Worm (Caenorhabditis elegans) whole organism, L3 larva: ENCODE data around the gene apc-11.

Source experiments
- R02D3.7 ChIP-seq: fragments of 150-350 bp; optimal IDR thresholded peaks from 2 replicates; lab custom pipeline; 2014; ENCODE audit warnings: missing biosample characterization, missing genetic modification characterization
- ZK546.5 ChIP-seq: sonication (generic microtip); optimal IDR thresholded peaks from 2 replicates; lab custom pipeline; 2017; ENCODE audit warnings: missing biosample characterization, missing genetic modification characterization
- aly-2 ChIP-seq: fragments of 150-350 bp; optimal IDR thresholded peaks from 2 replicates; lab custom pipeline; 2014; ENCODE audit warnings: missing biosample characterization, missing genetic modification characterization
- ama-1 ChIP-seq: fragments of 150-350 bp; optimal IDR thresholded peaks from 2 replicates; lab custom pipeline; 2018
- ceh-16 ChIP-seq: sonication (generic microtip); optimal IDR thresholded peaks from 2 replicates; lab custom pipeline; 2017; ENCODE audit warnings: missing biosample characterization, missing genetic modification characterization
- ceh-28 ChIP-seq: fragments of 150-350 bp; optimal IDR thresholded peaks from 2 replicates; lab custom pipeline; 2014; ENCODE audit warnings: missing biosample characterization, missing genetic modification reagents, missing genetic modification characterization
- ceh-82 ChIP-seq: fragments of 150-350 bp; optimal IDR thresholded peaks from 2 replicates; lab custom pipeline; 2014; ENCODE audit warnings: missing biosample characterization, missing genetic modification characterization
- ceh-9 ChIP-seq: sonication (generic microtip); optimal IDR thresholded peaks from 2 replicates; lab custom pipeline; 2018; ENCODE audit warnings: missing biosample characterization, missing genetic modification characterization
- daf-12 ChIP-seq: fragments of 150-350 bp; optimal IDR thresholded peaks from 2 replicates; lab custom pipeline; 2014; ENCODE audit warnings: missing biosample characterization, missing genetic modification reagents, missing genetic modification characterization
- egl-27 ChIP-seq: sonication (generic microtip); optimal IDR thresholded peaks from 4 replicates; lab custom pipeline; 2017; ENCODE audit warnings: missing biosample characterization, missing genetic modification reagents, missing genetic modification characterization
- egl-5 ChIP-seq: fragments of 150-350 bp; optimal IDR thresholded peaks from 2 replicates; lab custom pipeline; 2017; ENCODE audit warnings: missing biosample characterization, missing genetic modification reagents, missing genetic modification characterization, inconsistent platforms
- elt-1 ChIP-seq: fragments of 150-350 bp; optimal IDR thresholded peaks from 2 replicates; lab custom pipeline; 2014; ENCODE audit warnings: missing biosample characterization, missing genetic modification characterization
- elt-2 ChIP-seq: sonication (generic microtip); optimal IDR thresholded peaks from 2 replicates; lab custom pipeline; 2016; ENCODE audit warnings: missing genetic modification reagents, mild to moderate bottlenecking, missing genetic modification characterization, missing compliant biosample characterization
- elt-3 ChIP-seq, 3 experiments: fragments of 150-350 bp in 1 of 3; sonication (generic microtip) in 2 of 3; optimal IDR thresholded peaks; 2 replicates in 2 of 3; 4 replicates in 1 of 3; lab custom pipeline; 2014 to 2017; ENCODE audit warnings: missing biosample characterization in 3 of 3, missing genetic modification characterization in 3 of 3
- eor-1 ChIP-seq, 2 experiments: fragments of 150-350 bp; optimal IDR thresholded peaks; 2 replicates each; lab custom pipeline; 2014 to 2018; ENCODE audit warnings: missing biosample characterization in 2 of 2, missing genetic modification characterization in 2 of 2
- fkh-10 ChIP-seq: sonication (generic microtip); optimal IDR thresholded peaks from 2 replicates; lab custom pipeline; 2017; ENCODE audit warnings: missing biosample characterization, missing genetic modification reagents, missing genetic modification characterization
- fkh-2 ChIP-seq: fragments of 150-350 bp; optimal IDR thresholded peaks from 2 replicates; lab custom pipeline; 2014; ENCODE audit warnings: missing biosample characterization, missing genetic modification reagents, missing genetic modification characterization
- fos-1 ChIP-seq: fragments of 150-350 bp; optimal IDR thresholded peaks from 2 replicates; lab custom pipeline; 2014; ENCODE audit warnings: missing biosample characterization, missing genetic modification characterization
- hmg-11 ChIP-seq: sonication (generic microtip); optimal IDR thresholded peaks from 2 replicates; lab custom pipeline; 2016; ENCODE audit warnings: missing genetic modification characterization, missing compliant biosample characterization
- jun-1 ChIP-seq: fragments of 150-350 bp; optimal IDR thresholded peaks from 2 replicates; lab custom pipeline; 2014; ENCODE audit warnings: missing biosample characterization, missing genetic modification reagents, missing genetic modification characterization
- lin-15B ChIP-seq: fragments of 150-350 bp; optimal IDR thresholded peaks from 2 replicates; lab custom pipeline; 2014; ENCODE audit warnings: missing biosample characterization, missing genetic modification characterization
- lin-39 ChIP-seq: fragments of 150-350 bp; optimal IDR thresholded peaks from 2 replicates; lab custom pipeline; 2018; ENCODE audit warnings: missing biosample characterization, missing genetic modification reagents, missing genetic modification characterization
- lsy-12 ChIP-seq: sonication (generic microtip); optimal IDR thresholded peaks from 2 replicates; lab custom pipeline; 2016; ENCODE audit warnings: mild to moderate bottlenecking, missing genetic modification characterization, missing compliant biosample characterization
- mdl-1 ChIP-seq: fragments of 150-350 bp; optimal IDR thresholded peaks from 2 replicates; lab custom pipeline; 2014; ENCODE audit warnings: missing biosample characterization, missing genetic modification characterization
- mml-1 ChIP-seq: fragments of 150-350 bp; sonication (generic microtip); optimal IDR thresholded peaks from 3 replicates; lab custom pipeline; 2014; ENCODE audit warnings: missing biosample characterization, missing genetic modification characterization
- nfya-1 ChIP-seq: sonication (generic microtip); optimal IDR thresholded peaks from 2 replicates; lab custom pipeline; 2017; ENCODE audit warnings: missing genetic modification characterization, mild to moderate bottlenecking, missing compliant biosample characterization, antibody characterized with exemption, moderate library complexity; ENCODE audit not compliant: insufficient read depth
- nhr-11 ChIP-seq: fragments of 150-350 bp; optimal IDR thresholded peaks from 2 replicates; lab custom pipeline; 2014; ENCODE audit warnings: missing biosample characterization, missing genetic modification characterization
- nhr-12 ChIP-seq: fragments of 150-350 bp; optimal IDR thresholded peaks from 2 replicates; lab custom pipeline; 2014; ENCODE audit warnings: missing biosample characterization, missing genetic modification characterization
- nhr-23 ChIP-seq: fragments of 150-350 bp; optimal IDR thresholded peaks from 2 replicates; lab custom pipeline; 2014; ENCODE audit warnings: missing biosample characterization, missing genetic modification reagents, missing genetic modification characterization
- nhr-237 ChIP-seq: fragments of 150-350 bp; optimal IDR thresholded peaks from 2 replicates; lab custom pipeline; 2014; ENCODE audit warnings: missing biosample characterization, missing genetic modification characterization
- nhr-25 ChIP-seq: sonication (generic microtip); optimal IDR thresholded peaks from 2 replicates; lab custom pipeline; 2017; ENCODE audit warnings: missing biosample characterization, missing genetic modification characterization
- nhr-28 ChIP-seq: fragments of 150-350 bp; optimal IDR thresholded peaks from 2 replicates; lab custom pipeline; 2014; ENCODE audit warnings: missing biosample characterization, missing genetic modification characterization
- nhr-43 ChIP-seq: sonication (generic microtip); optimal IDR thresholded peaks from 2 replicates; lab custom pipeline; 2016; ENCODE audit warnings: mild to moderate bottlenecking, missing genetic modification characterization, missing compliant biosample characterization; ENCODE audit not compliant: poor library complexity, severe bottlenecking
- nhr-67 ChIP-seq: fragments of 150-350 bp; optimal IDR thresholded peaks from 2 replicates; lab custom pipeline; 2014; ENCODE audit warnings: missing biosample characterization, missing genetic modification characterization
- nhr-76 ChIP-seq: fragments of 150-350 bp; sonication (generic microtip); optimal IDR thresholded peaks from 5 replicates; lab custom pipeline; 2014; ENCODE audit warnings: missing biosample characterization, missing genetic modification characterization
- nhr-77 ChIP-seq: fragments of 150-350 bp; optimal IDR thresholded peaks from 2 replicates; lab custom pipeline; 2014; ENCODE audit warnings: missing biosample characterization, missing genetic modification characterization
- pha-4 ChIP-seq: fragments of 150-350 bp; optimal IDR thresholded peaks from 2 replicates; lab custom pipeline; 2014; ENCODE audit warnings: missing biosample characterization, missing genetic modification reagents, missing genetic modification characterization
- pqm-1 ChIP-seq: fragments of 150-350 bp; optimal IDR thresholded peaks from 2 replicates; lab custom pipeline; 2017; ENCODE audit warnings: missing biosample characterization, missing genetic modification characterization, inconsistent platforms
- sea-2 ChIP-seq: fragments of 150-350 bp; sonication (generic microtip); optimal IDR thresholded peaks from 4 replicates; lab custom pipeline; 2014; ENCODE audit warnings: missing biosample characterization, missing genetic modification reagents, missing genetic modification characterization
- skn-1 ChIP-seq: fragments of 150-350 bp; optimal IDR thresholded peaks from 2 replicates; lab custom pipeline; 2014; ENCODE audit warnings: missing biosample characterization, missing genetic modification characterization
- snpc-4 ChIP-seq: fragments of 150-350 bp; optimal IDR thresholded peaks from 2 replicates; lab custom pipeline; 2014; ENCODE audit warnings: missing biosample characterization, missing genetic modification characterization
- tbx-2 ChIP-seq: sonication (generic microtip); optimal IDR thresholded peaks from 2 replicates; lab custom pipeline; 2016; ENCODE audit warnings: mild to moderate bottlenecking, missing genetic modification characterization, missing compliant biosample characterization
- unc-39 ChIP-seq: sonication (generic microtip); optimal IDR thresholded peaks from 4 replicates; lab custom pipeline; 2017; ENCODE audit warnings: missing biosample characterization, missing genetic modification characterization
- unc-62 ChIP-seq: fragments of 150-350 bp; sonication (generic microtip); optimal IDR thresholded peaks from 4 replicates; lab custom pipeline; 2014; ENCODE audit warnings: missing biosample characterization, missing genetic modification reagents, missing genetic modification characterization
- zag-1 ChIP-seq: fragments of 150-350 bp; optimal IDR thresholded peaks from 2 replicates; lab custom pipeline; 2014; ENCODE audit warnings: missing biosample characterization, missing genetic modification characterization
- ztf-11 ChIP-seq: fragments of 150-350 bp; optimal IDR thresholded peaks from 2 replicates; lab custom pipeline; 2014; ENCODE audit warnings: missing biosample characterization, missing genetic modification characterization
- ztf-4 ChIP-seq: fragments of 150-350 bp; optimal IDR thresholded peaks from 2 replicates; lab custom pipeline; 2014; ENCODE audit warnings: missing biosample characterization, missing genetic modification characterization

The apc-11 gene

DNA sequence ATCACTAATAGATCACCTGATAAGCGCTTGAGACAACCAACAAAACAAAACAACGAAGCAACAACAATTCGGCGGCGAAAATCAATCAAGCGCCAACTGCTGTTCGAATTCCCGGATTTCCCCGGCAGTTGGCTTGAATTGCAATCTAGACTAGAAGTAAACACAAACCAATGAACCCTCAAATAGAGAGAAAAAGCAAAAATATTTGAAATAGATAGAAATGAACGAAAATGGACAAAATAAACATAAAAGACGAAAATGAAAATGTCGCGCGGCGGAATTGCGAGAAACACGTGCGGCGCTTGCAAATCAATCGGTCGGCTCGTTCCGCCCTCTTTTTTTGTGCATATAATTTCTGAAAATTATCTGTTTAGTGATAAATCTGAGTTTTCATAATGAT lies 25.8 kb downstream of the apc-11 start, which contains the start of gene idhg-1 (continued):
- TF ChIP-seq elt-1 (tag; lab: Kevin White, UChicago), result no peak

DNA sequence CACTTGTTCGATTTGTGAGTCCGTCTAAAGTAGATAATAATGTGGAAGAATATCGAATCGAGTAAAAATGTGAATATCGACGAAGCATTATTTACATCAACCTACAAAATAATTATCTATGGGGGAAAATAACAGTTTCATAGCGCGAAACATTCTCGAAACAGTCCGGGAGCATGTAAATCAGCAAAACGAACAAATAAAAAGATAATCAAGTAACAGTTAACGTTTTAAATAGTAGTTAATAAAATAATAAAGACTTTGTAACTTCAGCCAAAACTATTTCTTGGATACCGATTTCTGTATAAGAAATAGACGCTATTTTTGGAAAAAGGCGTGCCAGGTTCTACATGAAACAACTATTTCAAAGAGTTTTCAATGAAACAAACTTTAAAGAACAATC lies 26.2 kb downstream of the apc-11 start, which contains the start of gene mlcd-1:
Gene mlcd-1, minus strand, starts transcription at position 101 of the 400 bp plus-strand sequence.
- TF ChIP-seq nhr-237 (no peak), R02D3.7 (tag; lab: Kevin White, UChicago) (no peak), tbx-2 (tag; lab: Kevin White, UChicago) (no peak), nhr-43 (tag; lab: Kevin White, UChicago) (no peak), ceh-16 (tag; lab: Kevin White, UChicago) (no peak), lin-15B (tag; lab: Kevin White, UChicago) (no peak), skn-1 (tag; lab: Kevin White, UChicago) (no peak), nhr-76 (tag; lab: Kevin White, UChicago) (no peak), zag-1 (tag; lab: Kevin White, UChicago) (no peak), ama-1 (lab: Kevin White, UChicago) (no peak), nhr-67 (tag; lab: Kevin White, UChicago) (no peak)
- TF ChIP-seq, all 47 proteins: peak for 0

DNA sequence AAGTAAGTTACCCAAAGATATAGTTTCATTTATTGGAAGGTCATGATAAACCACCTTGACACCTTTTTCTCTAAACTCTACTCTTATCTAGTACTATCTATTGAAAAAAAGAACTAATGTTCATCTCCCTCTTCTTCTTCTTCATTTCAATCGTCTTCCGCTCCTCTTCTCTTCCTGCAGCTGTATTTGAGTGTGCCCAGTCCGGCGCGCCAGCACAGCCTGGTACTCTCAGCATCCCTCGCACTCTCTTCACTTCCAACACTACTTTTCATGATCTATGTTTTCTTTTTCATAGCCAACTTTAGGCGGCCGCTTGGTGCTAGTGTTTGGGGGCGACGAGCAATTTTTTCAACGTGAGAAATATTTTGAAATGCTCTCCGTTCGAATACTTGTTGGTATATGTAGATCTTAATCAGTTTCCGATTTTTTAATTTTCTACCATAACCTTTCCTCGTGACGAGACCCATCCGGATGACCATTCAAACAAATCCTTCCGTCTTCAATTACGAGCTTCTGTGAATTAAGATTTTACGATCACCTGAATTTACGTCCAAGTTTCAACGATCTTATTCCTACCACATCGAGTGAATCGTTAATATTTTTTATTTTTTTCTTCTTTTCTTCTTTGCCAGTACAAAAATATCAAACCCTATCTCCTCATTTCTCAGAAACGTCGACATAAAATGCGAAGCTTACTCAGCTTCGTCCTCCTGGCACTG lies 32.0 kb downstream of the apc-11 start, which contains the start of gene pan-1:
Gene pan-1, plus strand, starts transcription at position 669 of the 719 bp plus-strand sequence.
- TF ChIP-seq egl-5 (tag; lab: Kevin White, UChicago) (peak; percentile 46), nhr-25 (tag; lab: Kevin White, UChicago) (peak; percentile 51), mml-1 (tag; lab: Kevin White, UChicago) (no peak), nfya-1 (tag; lab: Kevin White, UChicago) (peak; percentile 85), ama-1 (lab: Kevin White, UChicago) (peak; percentile 80), nhr-67 (tag; lab: Kevin White, UChicago) (no peak), ceh-28 (peak; percentile 9), nhr-77 (tag; lab: Kevin White, UChicago) (no peak), tbx-2 (tag; lab: Kevin White, UChicago) (no peak), nhr-11 (tag; lab: Kevin White, UChicago) (no peak), hmg-11 (tag; lab: Kevin White, UChicago) (peak; percentile 89), unc-39 (no peak), eor-1 (tag; optimal IDR thresholded peaks at IDR 0.05; lab: Kevin White, UChicago) (no peak), snpc-4 (tag; lab: Kevin White, UChicago) (peak; percentile 53), ceh-82 (tag; lab: Kevin White, UChicago) (peak; percentile 25), mdl-1 (tag; lab: Kevin White, UChicago) (no peak), elt-3 (tag; optimal IDR thresholded peaks at IDR 0.05; lab: Kevin White, UChicago) (no peak), daf-12 (no peak), ceh-16 (tag; lab: Kevin White, UChicago) (no peak), nhr-23 (tag; lab: Kevin White, UChicago) (peak; percentile 72), ztf-11 (no peak), fkh-10 (GFP tag; lab: Kevin White, UChicago) (no peak), fos-1 (tag; lab: Kevin White, UChicago) (no peak), skn-1 (tag; lab: Kevin White, UChicago) (no peak), elt-2 (tag; lab: Kevin White, UChicago) (peak; percentile 24), pha-4 (peak; percentile 66), jun-1 (tag; lab: Kevin White, UChicago) (no peak), nhr-28 (tag; lab: Kevin White, UChicago) (no peak), pqm-1 (tag; lab: Kevin White, UChicago) (no peak), lin-39 (tag; lab: Kevin White, UChicago) (peak; percentile 76), nhr-43 (tag; lab: Kevin White, UChicago) (no peak), nhr-76 (tag; lab: Kevin White, UChicago) (no peak), ZK546.5 (no peak), nhr-12 (tag; lab: Kevin White, UChicago) (no peak), aly-2 (tag; lab: Kevin White, UChicago) (no peak), sea-2 (GFP tag; lab: Kevin White, UChicago) (no peak), ceh-9 (tag; lab: Kevin White, UChicago) (no peak), fkh-2 (tag; lab: Kevin White, UChicago) (no peak), lsy-12 (tag; lab: Kevin White, UChicago) (peak; percentile 49), lin-15B (tag; lab: Kevin White, UChicago) (no peak), R02D3.7 (tag; lab: Kevin White, UChicago) (no peak), ztf-4 (tag; lab: Kevin White, UChicago) (no peak), elt-1 (tag; lab: Kevin White, UChicago) (no peak), unc-62 (GFP tag; lab: Kevin White, UChicago) (peak; percentile 9), egl-27 (tag; lab: Kevin White, UChicago) (no peak), nhr-237 (no peak), zag-1 (tag; lab: Kevin White, UChicago) (no peak)
